Fruit fly (Drosophila melanogaster): Measurements from ENCODE around the gene gcm2.

Gene gcm2

dm6 chr2L:9569131-9569530 is 39.2 kb upstream of the gcm2 start:
- TF ChIP-seq CG4360 (GFP tag; IDR thresholded peaks at IDR 0.05) (peak; percentile 92), CG11504 (tag; optimal IDR thresholded peaks at IDR 0.05) (no peak), tap (tag; optimal IDR thresholded peaks at IDR 0.05) (no peak), Lim3 (GFP tag; IDR thresholded peaks at IDR 0.05) (no peak)

dm6 chr2L:9569588-9570434 is 38.6 kb upstream of the gcm2 start:
- TF ChIP-seq Dll (GFP tag; IDR thresholded peaks at IDR 0.05; ENCODE audit: partially characterized antibody) (0 out of 4 replicates have a peak, but pooled peaks have one; percentile 45), CG16813 (GFP tag; IDR thresholded peaks at IDR 0.05; ENCODE audit: partially characterized antibody) (peak; percentile 43; the same call in 2 of the 3 replicates), CG10431 (GFP tag; optimal IDR thresholded peaks at IDR 0.05) (peak; percentile 81), CG13287 (GFP tag; IDR thresholded peaks at IDR 0.05; ENCODE audit: partially characterized antibody) (peak; percentile 43; the same call in 1 of the 2 replicates), CG32532 (GFP tag; IDR thresholded peaks at IDR 0.05) (peak; percentile 94), aop (GFP tag; IDR thresholded peaks at IDR 0.05) (no peak), CG15011 (GFP tag; optimal IDR thresholded peaks at IDR 0.05) (peak; percentile 95), Taf1 (GFP tag; IDR thresholded peaks at IDR 0.05) (peak; percentile 82), Hey (tag; optimal IDR thresholded peaks at IDR 0.05) (peak; percentile 35), unpg (GFP tag; optimal IDR thresholded peaks at IDR 0.05) (peak; percentile 96), tio (GFP tag; optimal IDR thresholded peaks at IDR 0.05) (peak; percentile 97), CG13424 (tag; optimal IDR thresholded peaks at IDR 0.05) (peak; percentile 96), hbn (GFP tag; IDR thresholded peaks at IDR 0.05; ENCODE audit: partially characterized antibody) (no peak), CG18262 (tag; optimal IDR thresholded peaks at IDR 0.05) (peak; percentile 98), kay (GFP tag; optimal IDR thresholded peaks at IDR 0.05) (peak; percentile 93), Doc2 (GFP tag; IDR thresholded peaks at IDR 0.05) (peak; percentile 52; the same call in 1 of the 2 replicates), CG3838 (GFP tag; optimal IDR thresholded peaks at IDR 0.05) (peak; percentile 94), fru (optimal IDR thresholded peaks at IDR 0.05) (no peak), kah (GFP tag; optimal IDR thresholded peaks at IDR 0.05) (peak; percentile 90), sim (GFP tag; IDR thresholded peaks at IDR 0.05) (peak; percentile 76; the same call in 1 of the 2 replicates), CG15514 (GFP tag; optimal IDR thresholded peaks at IDR 0.05) (peak; percentile 90), cas (GFP tag; IDR thresholded peaks at IDR 0.05) (peak; percentile 88), CG6175 (GFP tag; IDR thresholded peaks at IDR 0.05) (peak; percentile 65; the same call in 2 of the 3 replicates), sens-2 (GFP tag; IDR thresholded peaks at IDR 0.05) (peak; percentile 70), gsb-n (tag; optimal IDR thresholded peaks at IDR 0.05) (peak; percentile 89), NK7.1 (GFP tag; optimal IDR thresholded peaks at IDR 0.05) (peak; percentile 67), nerfin-2 (GFP tag; IDR thresholded peaks at IDR 0.05; ENCODE audit: partially characterized antibody) (no peak), twi (tag; optimal IDR thresholded peaks at IDR 0.05) (peak; percentile 92), kni (GFP tag; optimal IDR thresholded peaks at IDR 0.05) (peak; percentile 42), CG2678 (tag; optimal IDR thresholded peaks at IDR 0.05) (peak; percentile 99), cad (GFP tag; optimal IDR thresholded peaks at IDR 0.05) (no peak), Elba2 (GFP tag; optimal IDR thresholded peaks at IDR 0.05) (peak; percentile 80), so (GFP tag; IDR thresholded peaks at IDR 0.05) (peak; percentile 95), run (tag; optimal IDR thresholded peaks at IDR 0.05) (peak; percentile 94), HmgZ (tag; optimal IDR thresholded peaks at IDR 0.05) (peak; percentile 91), CG4282 (GFP tag; optimal IDR thresholded peaks at IDR 0.05) (peak; percentile 93), CG8359 (GFP tag; optimal IDR thresholded peaks at IDR 0.05; ENCODE audit: borderline replicate concordance) (peak; percentile 91), CG8388 (GFP tag; optimal IDR thresholded peaks at IDR 0.05) (peak; percentile 93), ab (GFP tag; optimal IDR thresholded peaks at IDR 0.05) (peak; percentile 17), bowl (GFP tag; IDR thresholded peaks at IDR 0.05) (peak; percentile 56; the same call in 1 of the 2 replicates), jigr1 (GFP tag; IDR thresholded peaks at IDR 0.05) (peak; percentile 86; the same call in 2 of the 3 replicates), wek (GFP tag; optimal IDR thresholded peaks at IDR 0.05) (peak; percentile 66), PHDP (tag; optimal IDR thresholded peaks at IDR 0.05) (peak; percentile 96)

Measured in whole organism, embryonic.